Worm (Caenorhabditis elegans): ENCODE results near the gene C24D10.6.

Gene C24D10.6

ce11 chrIV:5209390-5209789 lies 49.3 kb upstream of the C24D10.6 start, which contains the start of the genes Y59E9AL.36 and nbet-1 (continued):
- peak; percentile 86 for TF ChIP-seq mep-1 (tag; optimal IDR thresholded peaks at IDR 0.05)
- TF ChIP-seq lin-35 (GFP tag; optimal IDR thresholded peaks at IDR 0.05), result peak; percentile 86 to 95
- TF ChIP-seq unc-86 (tag; optimal IDR thresholded peaks at IDR 0.05), result peak; percentile 56
- no peak for TF ChIP-seq zag-1 (tag; optimal IDR thresholded peaks at IDR 0.05)
- TF ChIP-seq C34B4.2 (tag; optimal IDR thresholded peaks at IDR 0.05), result no peak
- peak; percentile 55 for TF ChIP-seq fkh-8 (tag; optimal IDR thresholded peaks at IDR 0.05)
- no peak for TF ChIP-seq ets-5 (GFP tag; IDR thresholded peaks at IDR 0.05)
- TF ChIP-seq swsn-7 (tag; optimal IDR thresholded peaks at IDR 0.05), result peak; percentile 63
- TF ChIP-seq nhr-19 (GFP tag; conservative IDR thresholded peaks at IDR 0.05), result peak; percentile 53
- no peak for TF ChIP-seq lir-3 (tag; optimal IDR thresholded peaks at IDR 0.05; ENCODE audit: poor library complexity)
- TF ChIP-seq elt-2 (tag; optimal IDR thresholded peaks at IDR 0.05), result peak; percentile 15
- TF ChIP-seq jun-1 (tag; optimal IDR thresholded peaks at IDR 0.05), result peak; percentile 60
- TF ChIP-seq nhr-11 (tag; optimal IDR thresholded peaks at IDR 0.05), result peak; percentile 54
- TF ChIP-seq tbx-2 (tag; optimal IDR thresholded peaks at IDR 0.05), result peak; percentile 70
- TF ChIP-seq nhr-28 (tag; optimal IDR thresholded peaks at IDR 0.05), result no peak
- peak; percentile 15 for TF ChIP-seq hpl-2 (GFP tag; optimal IDR thresholded peaks at IDR 0.05)
- TF ChIP-seq nhr-84 (tag; optimal IDR thresholded peaks at IDR 0.05), result no peak
- peak; percentile 65 for TF ChIP-seq grh-1 (GFP tag; IDR thresholded peaks at IDR 0.05)
- TF ChIP-seq lin-14 (GFP tag; optimal IDR thresholded peaks at IDR 0.05), result peak; percentile 73
- TF ChIP-seq F16B12.6 (tag; optimal IDR thresholded peaks at IDR 0.05), result peak; percentile 97
- TF ChIP-seq lsy-2 (tag; optimal IDR thresholded peaks at IDR 0.05), result peak; percentile 81 to 90
- TF ChIP-seq rnt-1 (tag; optimal IDR thresholded peaks at IDR 0.05), result peak; percentile 84
- peak; percentile 84 to 90 (median 89) for TF ChIP-seq dpl-1 (GFP tag; optimal IDR thresholded peaks at IDR 0.05)
- peak; percentile 64 for TF ChIP-seq isw-1 (GFP tag; IDR thresholded peaks at IDR 0.05)
- TF ChIP-seq vab-15 (tag; optimal IDR thresholded peaks at IDR 0.05), result peak; percentile 56
- peak; percentile 84 for TF ChIP-seq snu-23 (GFP tag; optimal IDR thresholded peaks at IDR 0.05)
- peak; percentile 85 for TF ChIP-seq nhr-47 (tag; optimal IDR thresholded peaks at IDR 0.05)
- no peak for TF ChIP-seq ceh-90 (tag; optimal IDR thresholded peaks at IDR 0.05)
- TF ChIP-seq fkh-10 (GFP tag; optimal IDR thresholded peaks at IDR 0.05), result no peak
- TF ChIP-seq pag-3 (tag; optimal IDR thresholded peaks at IDR 0.05; ENCODE audit: borderline replicate concordance, insufficient read depth), result no peak
- no peak for TF ChIP-seq Y116A8C.19 (tag; optimal IDR thresholded peaks at IDR 0.05; ENCODE audit: borderline replicate concordance)
- TF ChIP-seq ceh-82 (tag; optimal IDR thresholded peaks at IDR 0.05), result peak; percentile 39 to 90 (median 68)
- peak; percentile 65 for TF ChIP-seq nhr-90 (tag; optimal IDR thresholded peaks at IDR 0.05; ENCODE audit: poor library complexity)
- no peak for TF ChIP-seq ceh-8 (GFP tag; optimal IDR thresholded peaks at IDR 0.05)
- no peak for TF ChIP-seq unc-98 (GFP tag; IDR thresholded peaks at IDR 0.05)
- no peak for TF ChIP-seq efl-3 (GFP tag; optimal IDR thresholded peaks at IDR 0.05)
- TF ChIP-seq sup-37 (GFP tag; optimal IDR thresholded peaks at IDR 0.05), result no peak
- TF ChIP-seq ceh-88 (GFP tag; IDR thresholded peaks at IDR 0.05), result peak; percentile 35; the same call in 1 of the 2 replicates
- TF ChIP-seq nhr-77 (tag; optimal IDR thresholded peaks at IDR 0.05), result peak; percentile 64
- TF ChIP-seq efl-1 (optimal IDR thresholded peaks at IDR 0.05), result peak; percentile 89 to 91
- peak; percentile 89 to 99 for TF ChIP-seq efl-1 (GFP tag; optimal IDR thresholded peaks at IDR 0.05 in 1 of 2)

ce11 chrIV:5206716-5207115 lies 46.7 kb upstream of the C24D10.6 start:
- TF ChIP-seq lin-13 (GFP tag; optimal IDR thresholded peaks at IDR 0.05) (no peak), elt-3 (tag; optimal IDR thresholded peaks at IDR 0.05) (no peak), hpl-2 (GFP tag; optimal IDR thresholded peaks at IDR 0.05) (no peak), hlh-4 (tag; optimal IDR thresholded peaks at IDR 0.05) (no peak), swsn-7 (tag; optimal IDR thresholded peaks at IDR 0.05) (no peak), lin-14 (GFP tag; optimal IDR thresholded peaks at IDR 0.05) (no peak), F16B12.6 (tag; optimal IDR thresholded peaks at IDR 0.05) (no peak), unc-98 (GFP tag; IDR thresholded peaks at IDR 0.05) (no peak), vab-15 (tag; optimal IDR thresholded peaks at IDR 0.05) (no peak), zip-4 (GFP tag; optimal IDR thresholded peaks at IDR 0.05) (no peak), ceh-63 (GFP tag; optimal IDR thresholded peaks at IDR 0.05) (no peak), lin-35 (GFP tag; optimal IDR thresholded peaks at IDR 0.05) (no peak), fkh-10 (GFP tag; optimal IDR thresholded peaks at IDR 0.05) (no peak), tlp-1 (tag; optimal IDR thresholded peaks at IDR 0.05) (no peak), blmp-1 (tag; optimal IDR thresholded peaks at IDR 0.05) (no peak), lir-3 (tag; optimal IDR thresholded peaks at IDR 0.05; ENCODE audit: poor library complexity) (no peak), jun-1 (tag; optimal IDR thresholded peaks at IDR 0.05) (no peak), C16A3.4 (tag; optimal IDR thresholded peaks at IDR 0.05) (no peak), nhr-90 (tag; optimal IDR thresholded peaks at IDR 0.05; ENCODE audit: poor library complexity) (no peak)

All from whole organism, L1 larva.